Worm (Caenorhabditis elegans): Measurements from ENCODE around the gene C33D3.4.

The C33D3.4 gene

ce11 chrX:10524483-10524948 is 35.7 kb downstream of the C33D3.4 start, which contains the start of the genes mboa-7 and git-1 (continued):
- TF ChIP-seq ZK337.2 (GFP tag; IDR thresholded peaks at IDR 0.05) (no peak), ZK546.5 (tag; optimal IDR thresholded peaks at IDR 0.05) (no peak), nhr-25 (tag; optimal IDR thresholded peaks at IDR 0.05; ENCODE audit: borderline replicate concordance, insufficient read depth) (peak; percentile 38), mdl-1 (tag; optimal IDR thresholded peaks at IDR 0.05) (peak in 1 of 2 experiments; percentile 53), T26A8.4 (GFP tag; IDR thresholded peaks at IDR 0.05) (peak; percentile 27; the same call in 1 of the 2 replicates), lin-39 (tag; optimal IDR thresholded peaks at IDR 0.05) (no peak), F37D6.2 (tag; optimal IDR thresholded peaks at IDR 0.05) (no peak), php-3 (GFP tag; IDR thresholded peaks at IDR 0.05) (no peak), spr-3 (GFP tag; optimal IDR thresholded peaks at IDR 0.05) (no peak), nhr-10 (tag; optimal IDR thresholded peaks at IDR 0.05) (no peak), ztf-7 (tag; optimal IDR thresholded peaks at IDR 0.05) (no peak), lin-29 (GFP tag; IDR thresholded peaks at IDR 0.05) (no peak), madf-5 (GFP tag; IDR thresholded peaks at IDR 0.05) (no peak), nhr-48 (tag; optimal IDR thresholded peaks at IDR 0.05) (no peak), ceh-28 (tag; optimal IDR thresholded peaks at IDR 0.05) (no peak), Y75B8A.6 (GFP tag; IDR thresholded peaks at IDR 0.05) (no peak), saeg-2 (GFP tag; IDR thresholded peaks at IDR 0.05) (no peak), zag-1 (tag; optimal IDR thresholded peaks at IDR 0.05) (no peak), daf-19 (GFP tag; conservative IDR thresholded peaks at IDR 0.05) (no peak), fkh-10 (GFP tag; optimal IDR thresholded peaks at IDR 0.05) (no peak), lin-1 (GFP tag; IDR thresholded peaks at IDR 0.05) (no peak), R02D3.7 (tag; optimal IDR thresholded peaks at IDR 0.05) (no peak), jun-1 (tag; optimal IDR thresholded peaks at IDR 0.05) (no peak), Y5F2A.4 (GFP tag; optimal IDR thresholded peaks at IDR 0.05) (no peak), nhr-42 (GFP tag; IDR thresholded peaks at IDR 0.05) (0 out of 2 replicates have a peak, but pooled peaks have one; percentile 32), ceh-82 (tag; optimal IDR thresholded peaks at IDR 0.05) (no peak), mep-1 (tag; optimal IDR thresholded peaks at IDR 0.05) (peak; percentile 77), ctbp-1 (GFP tag; IDR thresholded peaks at IDR 0.05) (no peak), pha-4 (GFP tag; IDR thresholded peaks at IDR 0.05) (no peak), pha-4 (tag; optimal IDR thresholded peaks at IDR 0.05) (no peak), hif-1 (tag; optimal IDR thresholded peaks at IDR 0.05) (peak in 1 of 2 experiments; percentile 20), gei-8 (GFP tag; optimal IDR thresholded peaks at IDR 0.05) (no peak), nhr-111 (GFP tag; optimal IDR thresholded peaks at IDR 0.05) (no peak), mxl-2 (GFP tag; conservative IDR thresholded peaks at IDR 0.05) (no peak), D1046.2 (GFP tag; IDR thresholded peaks at IDR 0.05) (no peak), spr-1 (tag; optimal IDR thresholded peaks at IDR 0.05) (no peak), mdt-29 (GFP tag; IDR thresholded peaks at IDR 0.05) (no peak), ama-1 (optimal IDR thresholded peaks at IDR 0.05) (no peak), aly-2 (tag; optimal IDR thresholded peaks at IDR 0.05) (no peak), dmd-6 (GFP tag; IDR thresholded peaks at IDR 0.05) (peak; percentile 45), mes-2 (tag; optimal IDR thresholded peaks at IDR 0.05; ENCODE audit: poor library complexity, severe bottlenecking) (peak; percentile 73), ceh-20 (GFP tag; IDR thresholded peaks at IDR 0.05) (no peak), tra-1 (GFP tag; IDR thresholded peaks at IDR 0.05) (0 out of 2 replicates have a peak, but pooled peaks have one; percentile 32), aha-1 (tag) (peak; percentile 95), nhr-237 (tag; optimal IDR thresholded peaks at IDR 0.05) (no peak), daf-12 (tag; optimal IDR thresholded peaks at IDR 0.05) (no peak), snpc-4 (tag; optimal IDR thresholded peaks at IDR 0.05) (no peak), ceh-62 (tag; optimal IDR thresholded peaks at IDR 0.05) (no peak), unc-62 (GFP tag; optimal IDR thresholded peaks at IDR 0.05 in 1 of 2) (no peak), unc-62 (tag; optimal IDR thresholded peaks at IDR 0.05) (no peak), F49E8.2 (tag; optimal IDR thresholded peaks at IDR 0.05; ENCODE audit: borderline replicate concordance) (no peak), rbr-2 (tag; optimal IDR thresholded peaks at IDR 0.05) (peak; percentile 58), zip-11 (GFP tag; IDR thresholded peaks at IDR 0.05) (no peak)

Measured in whole organism, L4 larva.